Worm (Caenorhabditis elegans) whole organism, early embryonic: ENCODE measurements around the gene T24A6.20.
"Not testable (repeated sequence)": the region's sequence is repeated elsewhere in the genome, so short reads cannot be mapped to it uniquely, and the experiment has no call there.

Experiments
- B0310.2 ChIP-seq: sonication (generic microtip); optimal IDR thresholded peaks from 2 replicates; lab custom pipeline; 2016; ENCODE audit warnings: mild to moderate bottlenecking, missing genetic modification characterization, missing compliant biosample characterization
- aly-1 ChIP-seq: sonication (generic microtip); optimal IDR thresholded peaks from 2 replicates; lab custom pipeline; 2016; ENCODE audit warnings: missing genetic modification characterization, missing compliant biosample characterization
- ama-1 ChIP-seq: fragments of 150-350 bp; optimal IDR thresholded peaks from 2 replicates; lab custom pipeline; 2014
- ceh-13 ChIP-seq: fragments of 200-800 bp; sonication (Bioruptor generic); optimal IDR thresholded peaks from 2 replicates; lab custom pipeline; 2018; ENCODE audit warnings: mild to moderate bottlenecking, missing genetic modification characterization, missing compliant biosample characterization
- ceh-36 ChIP-seq: sonication (generic microtip); optimal IDR thresholded peaks from 2 replicates; lab custom pipeline; 2016; ENCODE audit warnings: missing genetic modification characterization, inconsistent platforms, missing compliant biosample characterization
- ets-7 ChIP-seq: sonication (generic microtip); optimal IDR thresholded peaks from 2 replicates; lab custom pipeline; 2016; ENCODE audit warnings: missing genotype, missing genetic modification characterization, missing compliant biosample characterization
- flt-1 ChIP-seq: fragments of 200-800 bp; sonication (Bioruptor generic); IDR thresholded peaks from 2 replicates; pipeline ENCODE4 v1.3.6; 2022; ENCODE audit warnings: missing genetic modification characterization, missing compliant biosample characterization
- hmbx-1 ChIP-seq: sonication (generic microtip); optimal IDR thresholded peaks from 2 replicates; lab custom pipeline; 2016; ENCODE audit warnings: mild to moderate bottlenecking, missing genetic modification characterization, missing compliant biosample characterization
- hnd-1 ChIP-seq: sonication (generic microtip); optimal IDR thresholded peaks from 2 replicates; lab custom pipeline; 2016; ENCODE audit warnings: missing genetic modification characterization, missing compliant biosample characterization
- scrt-1 ChIP-seq: fragments of 200-800 bp; sonication (Bioruptor generic); IDR thresholded peaks from 2 replicates; pipeline ENCODE4 v1.3.6; 2022; ENCODE audit warnings: missing genetic modification characterization, missing compliant biosample characterization
- sea-1 ChIP-seq: fragments of 200-800 bp; sonication (Bioruptor generic); conservative IDR thresholded peaks from 2 replicates; pipeline ENCODE4 v1.3.6; 2022; ENCODE audit warnings: missing genetic modification characterization, missing compliant biosample characterization
- tbx-11 ChIP-seq: fragments of 200-800 bp; sonication (Bioruptor generic); IDR thresholded peaks from 2 replicates; pipeline ENCODE4 v1.3.6; 2022; ENCODE audit warnings: missing genetic modification characterization, missing compliant biosample characterization
- tbx-37 ChIP-seq: fragments of 200-800 bp; sonication (Bioruptor generic); conservative IDR thresholded peaks from 2 replicates; pipeline ENCODE4 v1.3.6; 2022; ENCODE audit warnings: missing genetic modification reagents, missing genetic modification characterization, missing compliant biosample characterization
- tra-4 ChIP-seq: sonication (generic microtip); optimal IDR thresholded peaks from 2 replicates; lab custom pipeline; 2017; ENCODE audit warnings: missing genetic modification characterization, missing compliant biosample characterization

ce11 chrV:3572408-3572807, 19.5 kb downstream of the T24A6.20 start, which contains the start of gene F40C5.1:
- not testable (repeated sequence) for TF ChIP-seq ama-1 (lab: Kevin White, UChicago); ets-7; hnd-1 (tag; lab: Kevin White, UChicago); hmbx-1 (tag; lab: Kevin White, UChicago); scrt-1 (GFP tag; lab: Robert Waterston, UW); flt-1 (GFP tag; lab: Robert Waterston, UW); ceh-13 (GFP tag; lab: Kevin White, UChicago); B0310.2 (tag; lab: Kevin White, UChicago); sea-1 (GFP tag; lab: Robert Waterston, UW); tbx-37 (GFP tag; lab: Robert Waterston, UW); tbx-11 (GFP tag; lab: Robert Waterston, UW); ceh-36 (tag; lab: Kevin White, UChicago); tra-4 (tag; lab: Kevin White, UChicago); aly-1 (tag; lab: Kevin White, UChicago)
